Fruit fly (Drosophila melanogaster): ENCODE data around the gene SelR.

SelR gene

dm6 chr3R:10868427-10868962 is at the start of gene SelR, which contains the start of gene Tsp86D (continued):
- TF ChIP-seq knrl (GFP tag; IDR thresholded peaks at IDR 0.05; ENCODE audit: partially characterized antibody) (peak; percentile 60), CrebB (tag; optimal IDR thresholded peaks at IDR 0.05) (peak; percentile 52), CG7745 (tag; optimal IDR thresholded peaks at IDR 0.05) (no peak), vnd (GFP tag; IDR thresholded peaks at IDR 0.05; ENCODE audit: partially characterized antibody) (no peak), Dref (GFP tag; IDR thresholded peaks at IDR 0.05) (peak; percentile 44), Dll (GFP tag; IDR thresholded peaks at IDR 0.05; ENCODE audit: partially characterized antibody) (peak; percentile 75), CG11504 (tag; optimal IDR thresholded peaks at IDR 0.05) (peak; percentile 57), crc (GFP tag; optimal IDR thresholded peaks at IDR 0.05) (no peak), tup (GFP tag; optimal IDR thresholded peaks at IDR 0.05) (no peak), CG11723 (GFP tag; optimal IDR thresholded peaks at IDR 0.05) (peak; percentile 29), E2f2 (GFP tag; IDR thresholded peaks at IDR 0.05) (peak; percentile 7; the same call in 1 of the 2 replicates), CG12219 (GFP tag; optimal IDR thresholded peaks at IDR 0.05) (peak; percentile 37), Hr3 (GFP tag; optimal IDR thresholded peaks at IDR 0.05) (no peak), MESR4 (GFP tag; optimal IDR thresholded peaks at IDR 0.05) (peak; percentile 87), Tbp (GFP tag; optimal IDR thresholded peaks at IDR 0.05) (no peak), cg (GFP tag; optimal IDR thresholded peaks at IDR 0.05) (no peak), Abd-B (GFP tag; optimal IDR thresholded peaks at IDR 0.05) (peak; percentile 80), pros (GFP tag; optimal IDR thresholded peaks at IDR 0.05) (no peak), mirr (GFP tag; optimal IDR thresholded peaks at IDR 0.05) (peak; percentile 82), Elba2 (GFP tag; optimal IDR thresholded peaks at IDR 0.05) (peak; percentile 68), sd (tag; optimal IDR thresholded peaks at IDR 0.05) (peak; percentile 85), da (GFP tag; optimal IDR thresholded peaks at IDR 0.05) (peak; percentile 75), CG32532 (GFP tag; IDR thresholded peaks at IDR 0.05) (peak; percentile 57; the same call in 1 of the 2 replicates), CG6175 (GFP tag; IDR thresholded peaks at IDR 0.05) (no peak), lola (GFP tag; optimal IDR thresholded peaks at IDR 0.05) (no peak), dimm (GFP tag; IDR thresholded peaks at IDR 0.05) (no peak), dan (GFP tag; IDR thresholded peaks at IDR 0.05) (no peak), CG13775 (GFP tag; optimal IDR thresholded peaks at IDR 0.05) (peak; percentile 6), CG12769 (tag; optimal IDR thresholded peaks at IDR 0.05) (peak; percentile 15), jing (GFP tag; optimal IDR thresholded peaks at IDR 0.05) (no peak), bbx (GFP tag; IDR thresholded peaks at IDR 0.05; ENCODE audit: partially characterized antibody) (peak; percentile 68), Med (GFP tag) (peak; percentile 95), zfh2 (GFP tag; optimal IDR thresholded peaks at IDR 0.05) (no peak), HLHmδ (GFP tag; optimal IDR thresholded peaks at IDR 0.05) (peak; percentile 78), CG7987 (GFP tag; optimal IDR thresholded peaks at IDR 0.05) (peak; percentile 64), inv (GFP tag; IDR thresholded peaks at IDR 0.05; ENCODE audit: partially characterized antibody) (peak; percentile 45; the same call in 1 of the 2 replicates), CG11695 (GFP tag; IDR thresholded peaks at IDR 0.05) (0 out of 3 replicates have a peak, but pooled peaks have one; percentile 26), run (tag; optimal IDR thresholded peaks at IDR 0.05) (peak; percentile 25), Asciz (GFP tag; optimal IDR thresholded peaks at IDR 0.05) (peak; percentile 1), CG5245 (GFP tag; optimal IDR thresholded peaks at IDR 0.05) (no peak), abd-A (tag; optimal IDR thresholded peaks at IDR 0.05) (peak; percentile 94), CG13424 (tag; optimal IDR thresholded peaks at IDR 0.05) (no peak), her (GFP tag; optimal IDR thresholded peaks at IDR 0.05) (peak; percentile 15), CG10431 (GFP tag; optimal IDR thresholded peaks at IDR 0.05) (peak; percentile 25), CG6854 (GFP tag; optimal IDR thresholded peaks at IDR 0.05) (peak; percentile 42), CG10543 (GFP tag; optimal IDR thresholded peaks at IDR 0.05) (peak; percentile 67), CG4617 (GFP tag; optimal IDR thresholded peaks at IDR 0.05; ENCODE audit: borderline replicate concordance) (peak; percentile 86), CG12744 (GFP tag; optimal IDR thresholded peaks at IDR 0.05) (peak; percentile 35), CG2116 (GFP tag; optimal IDR thresholded peaks at IDR 0.05) (peak; percentile 45)

Data from whole organism, embryonic.